Worm (Caenorhabditis elegans) whole organism, young adult: Measurements from ENCODE around the gene nhr-99.

Experiments used
- B0035.1 ChIP-seq: sonication (generic microtip); optimal IDR thresholded peaks from 2 replicates; lab custom pipeline; 2016; ENCODE audit warnings: missing genetic modification characterization, mild to moderate bottlenecking, missing compliant biosample characterization, missing genotype, missing genetic modification reagents
- attf-3 ChIP-seq: fragments of 200-800 bp; sonication (Bioruptor generic); conservative IDR thresholded peaks from 2 replicates; pipeline ENCODE4 v1.3.6; 2022; ENCODE audit warnings: missing genetic modification reagents, missing genetic modification characterization, missing compliant biosample characterization
- attf-5 ChIP-seq: fragments of 200-800 bp; sonication (Bioruptor generic); optimal IDR thresholded peaks from 2 replicates; lab custom pipeline; 2018; ENCODE audit warnings: mild to moderate bottlenecking, missing genetic modification characterization, missing compliant biosample characterization
- ceh-100 ChIP-seq: fragments of 200-800 bp; sonication (Bioruptor generic); IDR thresholded peaks from 2 replicates; pipeline ENCODE4 v1.3.6; 2022; ENCODE audit warnings: missing genetic modification reagents, missing genetic modification characterization, missing compliant biosample characterization
- ceh-27 ChIP-seq: fragments of 200-800 bp; sonication (Bioruptor generic); optimal IDR thresholded peaks from 2 replicates; lab custom pipeline; 2018; ENCODE audit warnings: mild to moderate bottlenecking, missing genetic modification characterization, moderate library complexity, missing compliant biosample characterization
- lin-40 ChIP-seq: sonication (generic microtip); optimal IDR thresholded peaks from 2 replicates; lab custom pipeline; 2016; ENCODE audit warnings: missing genetic modification characterization, mild to moderate bottlenecking, missing compliant biosample characterization, missing genotype, missing genetic modification reagents
- snpc-4 ChIP-seq, 5 experiments: fragments of 150-350 bp in 1 of 5; sonication (generic microtip) in 4 of 5; optimal IDR thresholded peaks; 2 replicates each; lab custom pipeline; 2014 to 2018; ENCODE audit warnings: missing genetic modification characterization in 5 of 5, missing biosample characterization in 3 of 5, antibody characterized with exemption in 2 of 5, mild to moderate bottlenecking in 2 of 5, missing compliant biosample characterization in 2 of 5, missing genotype in 2 of 5, moderate library complexity in 2 of 5, missing genetic modification reagents in 1 of 5
- sptf-2 ChIP-seq: fragments of 200-800 bp; sonication (Bioruptor generic); optimal IDR thresholded peaks from 2 replicates; lab custom pipeline; 2018; ENCODE audit warnings: mild to moderate bottlenecking, missing genetic modification characterization, missing compliant biosample characterization
- tbx-9 ChIP-seq: sonication (generic microtip); optimal IDR thresholded peaks from 2 replicates; lab custom pipeline; 2016; ENCODE audit warnings: borderline replicate concordance, missing genetic modification characterization, inconsistent platforms, missing compliant biosample characterization
- unc-130 ChIP-seq: sonication (generic microtip); optimal IDR thresholded peaks from 2 replicates; lab custom pipeline; 2016; ENCODE audit warnings: missing genetic modification reagents, missing genetic modification characterization, missing compliant biosample characterization
- ztf-28 ChIP-seq: fragments of 200-800 bp; sonication (Bioruptor generic); IDR thresholded peaks from 2 replicates; pipeline ENCODE4 v1.3.6; 2022; ENCODE audit warnings: missing genetic modification reagents, missing genetic modification characterization, missing compliant biosample characterization

DNA sequence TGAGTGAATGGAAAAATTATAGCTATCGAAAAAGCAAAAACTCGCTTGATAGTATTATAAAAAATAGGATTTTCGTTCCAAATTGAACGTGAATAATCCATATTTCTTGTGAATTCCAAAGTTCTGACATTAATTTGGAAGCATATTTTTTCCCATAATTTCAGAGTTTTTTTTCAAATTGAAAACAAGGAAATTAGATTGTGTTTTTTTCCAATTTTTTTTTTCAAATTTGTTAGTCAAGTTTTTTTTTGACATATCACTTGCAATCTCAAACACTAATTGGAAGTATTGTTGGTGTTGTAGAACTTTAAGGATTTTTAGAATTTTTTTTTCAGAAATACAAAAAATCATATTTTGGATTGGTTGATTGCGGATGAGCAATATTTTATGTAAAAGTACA, 28.0 kb upstream of the nhr-99 start, which contains the start of gene srh-34:
- TF ChIP-seq unc-130 (GFP tag; lab: Kevin White, UChicago) (no peak), lin-40 (tag; lab: Kevin White, UChicago) (no peak), ceh-100 (GFP tag; lab: Robert Waterston, UW) (no peak), sptf-2 (GFP tag; lab: Kevin White, UChicago) (no peak), B0035.1 (no peak), tbx-9 (tag; lab: Kevin White, UChicago) (no peak), ztf-28 (GFP tag; lab: Robert Waterston, UW) (no peak), attf-3 (GFP tag; lab: Robert Waterston, UW) (no peak), ceh-27 (no peak), attf-5 (GFP tag; lab: Kevin White, UChicago) (no peak), snpc-4 (GFP tag; optimal IDR thresholded peaks at IDR 0.05; lab: Kevin White, UChicago) (no peak), snpc-4 (tag; optimal IDR thresholded peaks at IDR 0.05; lab: Kevin White, UChicago) (no peak)
